Fruit fly (Drosophila melanogaster): Measurements from ENCODE around the gene CG31730.
A peak's percentile ranks its signal among the peaks of the same experiment; 100 is the strongest.

CG31730 gene

dm6 chr2L:13258702-13259101 is 841 bp downstream of the CG31730 start (continued):
- TF ChIP-seq salm (tag; optimal IDR thresholded peaks at IDR 0.05) (no peak), CG10274 (GFP tag; optimal IDR thresholded peaks at IDR 0.05) (no peak), HLH3B (GFP tag; IDR thresholded peaks at IDR 0.05) (no peak), CG16779 (GFP tag; IDR thresholded peaks at IDR 0.05) (no peak), Fer2 (tag; optimal IDR thresholded peaks at IDR 0.05) (no peak), CG31224 (GFP tag; IDR thresholded peaks at IDR 0.05) (no peak), oc (tag; optimal IDR thresholded peaks at IDR 0.05) (no peak), zen2 (GFP tag; IDR thresholded peaks at IDR 0.05; ENCODE audit: partially characterized antibody) (no peak), Hr39 (optimal IDR thresholded peaks at IDR 0.05) (no peak), fu2 (GFP tag; optimal IDR thresholded peaks at IDR 0.05) (no peak), ci (GFP tag; IDR thresholded peaks at IDR 0.05) (peak; percentile 51; the same call in 2 of the 3 replicates), sima (GFP tag; optimal IDR thresholded peaks at IDR 0.05) (no peak), CG6854 (GFP tag; optimal IDR thresholded peaks at IDR 0.05) (no peak), CG15601 (tag; optimal IDR thresholded peaks at IDR 0.05) (no peak), Side (GFP tag; optimal IDR thresholded peaks at IDR 0.05) (no peak), Dip3 (GFP tag; optimal IDR thresholded peaks at IDR 0.05) (no peak), CG17912 (GFP tag; optimal IDR thresholded peaks at IDR 0.05) (no peak), CG6765 (GFP tag; optimal IDR thresholded peaks at IDR 0.05) (no peak), CG18011 (GFP tag; optimal IDR thresholded peaks at IDR 0.05) (no peak), Usf (GFP tag; optimal IDR thresholded peaks at IDR 0.05) (no peak), H2.0 (GFP tag; IDR thresholded peaks at IDR 0.05) (0 out of 2 replicates have a peak, but pooled peaks have one; percentile 22), CG1529 (GFP tag; optimal IDR thresholded peaks at IDR 0.05) (no peak), sim (GFP tag; IDR thresholded peaks at IDR 0.05) (no peak), CG15269 (tag; optimal IDR thresholded peaks at IDR 0.05) (no peak), Taf1 (GFP tag; IDR thresholded peaks at IDR 0.05) (no peak), nom (GFP tag; optimal IDR thresholded peaks at IDR 0.05) (no peak), CG3995 (GFP tag; optimal IDR thresholded peaks at IDR 0.05) (no peak), CG2889 (GFP tag; IDR thresholded peaks at IDR 0.05) (no peak), CG13894 (tag; optimal IDR thresholded peaks at IDR 0.05) (no peak), CG1024 (GFP tag; IDR thresholded peaks at IDR 0.05) (no peak), CG7786 (GFP tag; optimal IDR thresholded peaks at IDR 0.05) (no peak), tx (GFP tag; optimal IDR thresholded peaks at IDR 0.05) (no peak), CG14667 (GFP tag; IDR thresholded peaks at IDR 0.05) (no peak), CG10462 (GFP tag; optimal IDR thresholded peaks at IDR 0.05) (no peak), CG4820 (GFP tag; optimal IDR thresholded peaks at IDR 0.05) (no peak), Opbp (GFP tag; IDR thresholded peaks at IDR 0.05; ENCODE audit: partially characterized antibody) (no peak), exex (tag; optimal IDR thresholded peaks at IDR 0.05) (no peak), ftz-f1 (GFP tag; optimal IDR thresholded peaks at IDR 0.05) (no peak), Stat92E (GFP tag; optimal IDR thresholded peaks at IDR 0.05) (no peak), Nf-YA (GFP tag; IDR thresholded peaks at IDR 0.05) (no peak), ac (GFP tag; optimal IDR thresholded peaks at IDR 0.05) (no peak), CG11504 (tag; optimal IDR thresholded peaks at IDR 0.05) (peak; percentile 48), HmgD (GFP tag; optimal IDR thresholded peaks at IDR 0.05) (no peak), ato (GFP tag; IDR thresholded peaks at IDR 0.05; ENCODE audit: partially characterized antibody) (no peak), Spps (tag; optimal IDR thresholded peaks at IDR 0.05) (no peak), CG9797 (GFP tag; optimal IDR thresholded peaks at IDR 0.05) (no peak), CG11398 (GFP tag; optimal IDR thresholded peaks at IDR 0.05) (no peak), CG10654 (GFP tag; optimal IDR thresholded peaks at IDR 0.05) (no peak), sd (tag; optimal IDR thresholded peaks at IDR 0.05) (no peak), Ada2b (GFP tag; IDR thresholded peaks at IDR 0.05) (peak; percentile 23; the same call in 1 of the 2 replicates), ttk (GFP tag; IDR thresholded peaks at IDR 0.05) (no peak), nerfin-1 (tag; optimal IDR thresholded peaks at IDR 0.05) (no peak)

Measured in whole organism, embryonic.